Fruit fly (Drosophila melanogaster): ENCODE results near the gene Srp14.

- no peak for TF ChIP-seq CG8159 (tag; optimal IDR thresholded peaks at IDR 0.05)
- no peak for TF ChIP-seq D1 (tag; optimal IDR thresholded peaks at IDR 0.05)
Measured at dm6 chr3R:20558106-20558489, 21.8 kb upstream of the Srp14 start.

All from whole organism, pupa.